Worm (Caenorhabditis elegans) whole organism, L3 larva: ENCODE data around the gene sto-1.

Experiments
- R02D3.7 ChIP-seq: fragments of 150-350 bp; optimal IDR thresholded peaks from 2 replicates; lab custom pipeline; 2014; ENCODE audit warnings: missing biosample characterization, missing genetic modification characterization
- ZK546.5 ChIP-seq: sonication (generic microtip); optimal IDR thresholded peaks from 2 replicates; lab custom pipeline; 2017; ENCODE audit warnings: missing biosample characterization, missing genetic modification characterization
- aly-2 ChIP-seq: fragments of 150-350 bp; optimal IDR thresholded peaks from 2 replicates; lab custom pipeline; 2014; ENCODE audit warnings: missing biosample characterization, missing genetic modification characterization
- ama-1 ChIP-seq: fragments of 150-350 bp; optimal IDR thresholded peaks from 2 replicates; lab custom pipeline; 2018
- ceh-16 ChIP-seq: sonication (generic microtip); optimal IDR thresholded peaks from 2 replicates; lab custom pipeline; 2017; ENCODE audit warnings: missing biosample characterization, missing genetic modification characterization
- ceh-28 ChIP-seq: fragments of 150-350 bp; optimal IDR thresholded peaks from 2 replicates; lab custom pipeline; 2014; ENCODE audit warnings: missing biosample characterization, missing genetic modification reagents, missing genetic modification characterization
- ceh-82 ChIP-seq: fragments of 150-350 bp; optimal IDR thresholded peaks from 2 replicates; lab custom pipeline; 2014; ENCODE audit warnings: missing biosample characterization, missing genetic modification characterization
- ceh-9 ChIP-seq: sonication (generic microtip); optimal IDR thresholded peaks from 2 replicates; lab custom pipeline; 2018; ENCODE audit warnings: missing biosample characterization, missing genetic modification characterization
- daf-12 ChIP-seq: fragments of 150-350 bp; optimal IDR thresholded peaks from 2 replicates; lab custom pipeline; 2014; ENCODE audit warnings: missing biosample characterization, missing genetic modification reagents, missing genetic modification characterization
- egl-27 ChIP-seq: sonication (generic microtip); optimal IDR thresholded peaks from 4 replicates; lab custom pipeline; 2017; ENCODE audit warnings: missing biosample characterization, missing genetic modification reagents, missing genetic modification characterization
- egl-5 ChIP-seq: fragments of 150-350 bp; optimal IDR thresholded peaks from 2 replicates; lab custom pipeline; 2017; ENCODE audit warnings: missing biosample characterization, missing genetic modification reagents, missing genetic modification characterization, inconsistent platforms
- elt-1 ChIP-seq: fragments of 150-350 bp; optimal IDR thresholded peaks from 2 replicates; lab custom pipeline; 2014; ENCODE audit warnings: missing biosample characterization, missing genetic modification characterization
- elt-2 ChIP-seq: sonication (generic microtip); optimal IDR thresholded peaks from 2 replicates; lab custom pipeline; 2016; ENCODE audit warnings: missing genetic modification reagents, mild to moderate bottlenecking, missing genetic modification characterization, missing compliant biosample characterization
- elt-3 ChIP-seq, 3 experiments: fragments of 150-350 bp in 1 of 3; sonication (generic microtip) in 2 of 3; optimal IDR thresholded peaks; 2 replicates in 2 of 3; 4 replicates in 1 of 3; lab custom pipeline; 2014 to 2017; ENCODE audit warnings: missing biosample characterization in 3 of 3, missing genetic modification characterization in 3 of 3
- eor-1 ChIP-seq, 2 experiments: fragments of 150-350 bp; optimal IDR thresholded peaks; 2 replicates each; lab custom pipeline; 2014 to 2018; ENCODE audit warnings: missing biosample characterization in 2 of 2, missing genetic modification characterization in 2 of 2
- fkh-10 ChIP-seq: sonication (generic microtip); optimal IDR thresholded peaks from 2 replicates; lab custom pipeline; 2017; ENCODE audit warnings: missing biosample characterization, missing genetic modification reagents, missing genetic modification characterization
- fkh-2 ChIP-seq: fragments of 150-350 bp; optimal IDR thresholded peaks from 2 replicates; lab custom pipeline; 2014; ENCODE audit warnings: missing biosample characterization, missing genetic modification reagents, missing genetic modification characterization
- fos-1 ChIP-seq: fragments of 150-350 bp; optimal IDR thresholded peaks from 2 replicates; lab custom pipeline; 2014; ENCODE audit warnings: missing biosample characterization, missing genetic modification characterization
- hmg-11 ChIP-seq: sonication (generic microtip); optimal IDR thresholded peaks from 2 replicates; lab custom pipeline; 2016; ENCODE audit warnings: missing genetic modification characterization, missing compliant biosample characterization
- jun-1 ChIP-seq: fragments of 150-350 bp; optimal IDR thresholded peaks from 2 replicates; lab custom pipeline; 2014; ENCODE audit warnings: missing biosample characterization, missing genetic modification reagents, missing genetic modification characterization
- lin-15B ChIP-seq: fragments of 150-350 bp; optimal IDR thresholded peaks from 2 replicates; lab custom pipeline; 2014; ENCODE audit warnings: missing biosample characterization, missing genetic modification characterization
- lin-39 ChIP-seq: fragments of 150-350 bp; optimal IDR thresholded peaks from 2 replicates; lab custom pipeline; 2018; ENCODE audit warnings: missing biosample characterization, missing genetic modification reagents, missing genetic modification characterization
- mdl-1 ChIP-seq: fragments of 150-350 bp; optimal IDR thresholded peaks from 2 replicates; lab custom pipeline; 2014; ENCODE audit warnings: missing biosample characterization, missing genetic modification characterization
- mml-1 ChIP-seq: fragments of 150-350 bp; sonication (generic microtip); optimal IDR thresholded peaks from 3 replicates; lab custom pipeline; 2014; ENCODE audit warnings: missing biosample characterization, missing genetic modification characterization
- nfya-1 ChIP-seq: sonication (generic microtip); optimal IDR thresholded peaks from 2 replicates; lab custom pipeline; 2017; ENCODE audit warnings: missing genetic modification characterization, mild to moderate bottlenecking, missing compliant biosample characterization, antibody characterized with exemption, moderate library complexity; ENCODE audit not compliant: insufficient read depth
- nhr-11 ChIP-seq: fragments of 150-350 bp; optimal IDR thresholded peaks from 2 replicates; lab custom pipeline; 2014; ENCODE audit warnings: missing biosample characterization, missing genetic modification characterization
- nhr-12 ChIP-seq: fragments of 150-350 bp; optimal IDR thresholded peaks from 2 replicates; lab custom pipeline; 2014; ENCODE audit warnings: missing biosample characterization, missing genetic modification characterization
- nhr-23 ChIP-seq: fragments of 150-350 bp; optimal IDR thresholded peaks from 2 replicates; lab custom pipeline; 2014; ENCODE audit warnings: missing biosample characterization, missing genetic modification reagents, missing genetic modification characterization
- nhr-237 ChIP-seq: fragments of 150-350 bp; optimal IDR thresholded peaks from 2 replicates; lab custom pipeline; 2014; ENCODE audit warnings: missing biosample characterization, missing genetic modification characterization
- nhr-25 ChIP-seq: sonication (generic microtip); optimal IDR thresholded peaks from 2 replicates; lab custom pipeline; 2017; ENCODE audit warnings: missing biosample characterization, missing genetic modification characterization
- nhr-28 ChIP-seq: fragments of 150-350 bp; optimal IDR thresholded peaks from 2 replicates; lab custom pipeline; 2014; ENCODE audit warnings: missing biosample characterization, missing genetic modification characterization
- nhr-43 ChIP-seq: sonication (generic microtip); optimal IDR thresholded peaks from 2 replicates; lab custom pipeline; 2016; ENCODE audit warnings: mild to moderate bottlenecking, missing genetic modification characterization, missing compliant biosample characterization; ENCODE audit not compliant: poor library complexity, severe bottlenecking
- nhr-67 ChIP-seq: fragments of 150-350 bp; optimal IDR thresholded peaks from 2 replicates; lab custom pipeline; 2014; ENCODE audit warnings: missing biosample characterization, missing genetic modification characterization
- nhr-76 ChIP-seq: fragments of 150-350 bp; sonication (generic microtip); optimal IDR thresholded peaks from 5 replicates; lab custom pipeline; 2014; ENCODE audit warnings: missing biosample characterization, missing genetic modification characterization
- nhr-77 ChIP-seq: fragments of 150-350 bp; optimal IDR thresholded peaks from 2 replicates; lab custom pipeline; 2014; ENCODE audit warnings: missing biosample characterization, missing genetic modification characterization
- pha-4 ChIP-seq: fragments of 150-350 bp; optimal IDR thresholded peaks from 2 replicates; lab custom pipeline; 2014; ENCODE audit warnings: missing biosample characterization, missing genetic modification reagents, missing genetic modification characterization
- pqm-1 ChIP-seq: fragments of 150-350 bp; optimal IDR thresholded peaks from 2 replicates; lab custom pipeline; 2017; ENCODE audit warnings: missing biosample characterization, missing genetic modification characterization, inconsistent platforms
- sea-2 ChIP-seq: fragments of 150-350 bp; sonication (generic microtip); optimal IDR thresholded peaks from 4 replicates; lab custom pipeline; 2014; ENCODE audit warnings: missing biosample characterization, missing genetic modification reagents, missing genetic modification characterization
- skn-1 ChIP-seq: fragments of 150-350 bp; optimal IDR thresholded peaks from 2 replicates; lab custom pipeline; 2014; ENCODE audit warnings: missing biosample characterization, missing genetic modification characterization
- snpc-4 ChIP-seq: fragments of 150-350 bp; optimal IDR thresholded peaks from 2 replicates; lab custom pipeline; 2014; ENCODE audit warnings: missing biosample characterization, missing genetic modification characterization
- tbx-2 ChIP-seq: sonication (generic microtip); optimal IDR thresholded peaks from 2 replicates; lab custom pipeline; 2016; ENCODE audit warnings: mild to moderate bottlenecking, missing genetic modification characterization, missing compliant biosample characterization
- unc-39 ChIP-seq: sonication (generic microtip); optimal IDR thresholded peaks from 4 replicates; lab custom pipeline; 2017; ENCODE audit warnings: missing biosample characterization, missing genetic modification characterization
- unc-62 ChIP-seq: fragments of 150-350 bp; sonication (generic microtip); optimal IDR thresholded peaks from 4 replicates; lab custom pipeline; 2014; ENCODE audit warnings: missing biosample characterization, missing genetic modification reagents, missing genetic modification characterization
- zag-1 ChIP-seq: fragments of 150-350 bp; optimal IDR thresholded peaks from 2 replicates; lab custom pipeline; 2014; ENCODE audit warnings: missing biosample characterization, missing genetic modification characterization
- ztf-11 ChIP-seq: fragments of 150-350 bp; optimal IDR thresholded peaks from 2 replicates; lab custom pipeline; 2014; ENCODE audit warnings: missing biosample characterization, missing genetic modification characterization
- ztf-4 ChIP-seq: fragments of 150-350 bp; optimal IDR thresholded peaks from 2 replicates; lab custom pipeline; 2014; ENCODE audit warnings: missing biosample characterization, missing genetic modification characterization

sto-1 gene

DNA sequence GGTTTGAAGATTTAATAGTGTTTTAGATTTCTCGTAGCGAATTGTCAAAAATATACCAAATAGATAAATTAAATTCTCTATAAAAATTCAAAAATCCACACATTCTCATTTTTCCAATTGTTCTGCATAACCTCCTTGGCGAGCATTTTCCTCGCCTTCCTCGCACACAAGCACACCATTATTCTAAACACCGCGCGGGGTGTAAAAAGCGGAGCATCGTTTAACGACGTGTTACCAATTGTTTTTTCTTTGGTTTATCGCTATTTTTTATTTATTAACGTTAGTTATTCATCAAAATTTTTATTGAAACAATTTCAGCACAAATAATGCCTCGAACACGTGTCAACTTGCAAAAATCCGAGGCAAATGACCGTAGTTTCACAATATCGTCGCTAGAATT, 2.4 kb downstream of the sto-1 start, which contains the start of gene vps-52:
Gene vps-52, plus strand, starts transcription at position 319 of the 400 bp plus-strand sequence.
- no peak for TF ChIP-seq ztf-11 (tag; lab: Kevin White, UChicago)
- peak; percentile 65 for TF ChIP-seq lin-39
- no peak for TF ChIP-seq mml-1
- peak; percentile 29 for TF ChIP-seq pha-4 (tag; lab: Kevin White, UChicago)
- peak; percentile 43 for TF ChIP-seq egl-5
- TF ChIP-seq nfya-1 (tag; lab: Kevin White, UChicago), result peak; percentile 36

DNA sequence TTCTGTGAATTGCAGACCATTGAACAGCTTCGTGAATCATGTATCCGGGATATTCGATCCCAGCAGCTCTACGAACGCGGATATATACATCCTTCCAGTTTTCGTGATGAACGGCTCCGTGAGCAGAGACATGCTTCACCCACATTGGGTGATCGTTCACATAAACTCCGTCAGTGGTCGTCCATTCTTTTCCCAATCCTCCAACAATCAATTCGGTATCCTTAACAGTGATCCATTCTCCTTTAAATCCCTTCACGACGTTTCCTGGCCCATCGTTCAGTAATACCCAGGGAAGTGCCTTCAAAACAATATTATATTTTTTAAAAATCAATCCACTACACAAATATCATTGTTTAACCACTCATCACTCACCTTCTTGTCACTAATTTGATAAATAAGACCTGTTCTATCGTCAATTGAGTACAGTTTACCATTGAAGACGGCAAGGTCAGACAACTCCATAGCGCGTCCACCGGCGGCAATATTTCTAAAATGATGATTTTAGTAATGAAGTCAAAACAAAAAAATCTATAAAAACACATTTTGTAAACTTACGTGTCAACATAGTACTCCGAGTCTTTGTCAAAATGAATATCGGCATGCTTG, 6.2 kb downstream of the sto-1 start:
- no peak for TF ChIP-seq nfya-1 (tag; lab: Kevin White, UChicago)
- TF ChIP-seq egl-27, result no peak
- TF ChIP-seq elt-3 (tag; optimal IDR thresholded peaks at IDR 0.05; lab: Kevin White, UChicago), result no peak
- TF ChIP-seq nhr-43 (tag; lab: Kevin White, UChicago), result peak; percentile 30
- no peak for TF ChIP-seq fos-1
- no peak for TF ChIP-seq aly-2 (tag; lab: Kevin White, UChicago)
- TF ChIP-seq nhr-25, result peak; percentile 23

- peak; percentile 26 for TF ChIP-seq nhr-25
- no peak for TF ChIP-seq jun-1 (tag; lab: Kevin White, UChicago)
- no peak for TF ChIP-seq R02D3.7 (tag; lab: Kevin White, UChicago)
- TF ChIP-seq lin-15B, result no peak
- no peak for TF ChIP-seq ama-1
- no peak for TF ChIP-seq nhr-67
- peak; percentile 28 for TF ChIP-seq nhr-23 (tag; lab: Kevin White, UChicago)
- no peak for TF ChIP-seq ceh-9 (tag; lab: Kevin White, UChicago)
- peak; percentile 21 for TF ChIP-seq snpc-4
- peak; percentile 5 for TF ChIP-seq hmg-11 (tag; lab: Kevin White, UChicago)
- no peak for TF ChIP-seq elt-3 (tag; optimal IDR thresholded peaks at IDR 0.05; lab: Kevin White, UChicago)
- peak; percentile 33 for TF ChIP-seq nfya-1 (tag; lab: Kevin White, UChicago)
- peak; percentile 57 for TF ChIP-seq ceh-28 (tag; lab: Kevin White, UChicago)
- TF ChIP-seq ztf-4, result no peak
- TF ChIP-seq egl-27, result no peak
- no peak for TF ChIP-seq egl-5
- TF ChIP-seq nhr-12 (tag; lab: Kevin White, UChicago), result no peak
- no peak for TF ChIP-seq daf-12
- TF ChIP-seq lin-39, result no peak
- TF ChIP-seq nhr-43 (tag; lab: Kevin White, UChicago), result peak; percentile 83
- TF ChIP-seq ZK546.5 (tag; lab: Kevin White, UChicago), result no peak
- no peak for TF ChIP-seq fos-1
- TF ChIP-seq zag-1 (tag; lab: Kevin White, UChicago), result no peak
- TF ChIP-seq nhr-237 (tag; lab: Kevin White, UChicago), result no peak
- no peak for TF ChIP-seq fkh-10 (GFP tag; lab: Kevin White, UChicago)
- no peak for TF ChIP-seq nhr-76 (tag; lab: Kevin White, UChicago)
- TF ChIP-seq sea-2 (GFP tag; lab: Kevin White, UChicago), result no peak
- no peak for TF ChIP-seq fkh-2 (tag; lab: Kevin White, UChicago)
- TF ChIP-seq mdl-1, result no peak
- no peak for TF ChIP-seq ztf-11 (tag; lab: Kevin White, UChicago)
- no peak for TF ChIP-seq aly-2 (tag; lab: Kevin White, UChicago)
- no peak for TF ChIP-seq tbx-2 (tag; lab: Kevin White, UChicago)
- TF ChIP-seq mml-1, result no peak
- TF ChIP-seq unc-62 (GFP tag; lab: Kevin White, UChicago), result no peak
- no peak for TF ChIP-seq eor-1 (tag; optimal IDR thresholded peaks at IDR 0.05; lab: Kevin White, UChicago)
- TF ChIP-seq unc-39 (tag; lab: Kevin White, UChicago), result no peak
- no peak for TF ChIP-seq skn-1 (tag; lab: Kevin White, UChicago)
- no peak for TF ChIP-seq nhr-28
- no peak for TF ChIP-seq nhr-77 (tag; lab: Kevin White, UChicago)
- no peak for TF ChIP-seq nhr-11 (tag; lab: Kevin White, UChicago)
- peak; percentile 56 for TF ChIP-seq pha-4 (tag; lab: Kevin White, UChicago)
- TF ChIP-seq elt-1 (tag; lab: Kevin White, UChicago), result no peak
- no peak for TF ChIP-seq pqm-1 (tag; lab: Kevin White, UChicago)
- TF ChIP-seq ceh-82 (tag; lab: Kevin White, UChicago), result no peak
- TF ChIP-seq ceh-16 (tag; lab: Kevin White, UChicago), result no peak
- peak; percentile 82 for TF ChIP-seq elt-2 (tag; lab: Kevin White, UChicago)
These were observed 7.3 kb downstream of the sto-1 start, which contains the start of gene apy-1 for ce11 chrX:7569685-7570518. apy-1 (minus strand) TSS chrX:7569722.
